Fruit fly (Drosophila melanogaster) Kc167 (cell line): Measurements from ENCODE around the gene TFAM.

ENCODE experiments used
- Myc ChIP-seq: fragments of >200 bp; optimal IDR thresholded peaks from 2 replicates; lab custom pipeline; 2017; ENCODE audit warnings: missing external identifiers
- Sin3A ChIP-seq: fragments of >200 bp; optimal IDR thresholded peaks from 2 replicates; lab custom pipeline; 2018; ENCODE audit warnings: missing external identifiers
- h ChIP-seq: fragments of >200 bp; optimal IDR thresholded peaks from 3 replicates; lab custom pipeline; 2018; ENCODE audit warnings: missing external identifiers
- insv ChIP-seq: fragments of >200 bp; optimal IDR thresholded peaks from 3 replicates; lab custom pipeline; 2018; ENCODE audit warnings: missing external identifiers
- psq ChIP-seq: fragments of >200 bp; optimal IDR thresholded peaks from 2 replicates; lab custom pipeline; 2017; ENCODE audit warnings: missing external identifiers
- ttk ChIP-seq: sonication (Bioruptor generic); optimal IDR thresholded peaks from 2 replicates; lab custom pipeline; 2017; ENCODE audit warnings: missing external identifiers

DNA sequence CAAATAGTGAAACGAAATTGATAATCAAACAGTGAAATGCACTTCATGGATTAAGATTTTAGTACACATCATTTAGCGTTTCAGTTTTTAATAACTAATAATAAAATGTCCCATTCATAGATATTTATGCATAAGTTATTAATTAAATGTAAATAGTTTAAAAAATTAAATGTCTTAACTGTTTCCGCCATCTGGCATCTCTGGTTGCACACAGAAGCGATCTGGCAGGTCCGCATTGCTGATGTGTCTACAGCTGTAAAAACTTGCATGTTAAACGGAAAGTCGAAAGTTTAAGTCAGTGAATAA lies 11.6 kb upstream of the TFAM start, which contains the start of gene Srp72:
- TF ChIP-seq ttk (lab: Kevin White, UChicago) (no peak), Myc (lab: Kevin White, UChicago) (no peak), h (lab: Kevin White, UChicago) (no peak), psq (lab: Kevin White, UChicago) (no peak), Sin3A (lab: Kevin White, UChicago) (no peak), insv (lab: Kevin White, UChicago) (no peak)
